Fruit fly (Drosophila melanogaster) whole organism, prepupa: ENCODE data around the gene ctrip.

Experiments used
- Blimp-1 ChIP-seq: fragments of 200-800 bp; sonication (Bioruptor generic); optimal IDR thresholded peaks from 3 replicates; lab custom pipeline; 2017; ENCODE audit warnings: missing biosample characterization, missing genetic modification characterization, mild to moderate bottlenecking, moderate library complexity, missing genetic modification reagents
- CG10631 ChIP-seq: fragments of 200-800 bp; sonication (Bioruptor generic); optimal IDR thresholded peaks from 2 replicates; lab custom pipeline; 2016; ENCODE audit warnings: missing biosample characterization, missing genetic modification characterization
- CG10669 ChIP-seq: fragments of 200-800 bp; sonication (Bioruptor generic); optimal IDR thresholded peaks from 3 replicates; lab custom pipeline; 2018; ENCODE audit warnings: missing biosample characterization, mild to moderate bottlenecking, missing genetic modification characterization, moderate library complexity
- CG11762 ChIP-seq: fragments of 200-800 bp; sonication (Bioruptor generic); optimal IDR thresholded peaks from 3 replicates; lab custom pipeline; 2016; ENCODE audit warnings: missing biosample characterization, missing genetic modification characterization; ENCODE audit not compliant: insufficient read depth
- CG11902 ChIP-seq: fragments of 200-800 bp; sonication (Bioruptor generic); optimal IDR thresholded peaks from 3 replicates; lab custom pipeline; 2016; ENCODE audit warnings: missing biosample characterization, missing genetic modification characterization
- CG16779 ChIP-seq: fragments of 200-800 bp; sonication (Bioruptor generic); optimal IDR thresholded peaks from 3 replicates; lab custom pipeline; 2017; ENCODE audit warnings: missing biosample characterization, mild to moderate bottlenecking, missing genetic modification characterization
- CG3032 ChIP-seq: fragments of 200-800 bp; optimal IDR thresholded peaks from 2 replicates; lab custom pipeline; 2019; ENCODE audit warnings: missing biosample characterization, mild to moderate bottlenecking, missing genetic modification characterization, moderate library complexity
- CG31627 ChIP-seq: fragments of 200-800 bp; sonication (Bioruptor generic); optimal IDR thresholded peaks from 3 replicates; lab custom pipeline; 2016; ENCODE audit warnings: missing biosample characterization, missing genetic modification characterization
- CG32006 ChIP-seq: fragments of 200-800 bp; sonication (Bioruptor generic); optimal IDR thresholded peaks from 3 replicates; lab custom pipeline; 2017; ENCODE audit warnings: missing biosample characterization, mild to moderate bottlenecking, missing genetic modification characterization
- CG34406 ChIP-seq: fragments of 200-800 bp; sonication (Bioruptor generic); optimal IDR thresholded peaks from 3 replicates; lab custom pipeline; 2016; ENCODE audit warnings: missing biosample characterization, missing genetic modification characterization
- CG3919 ChIP-seq: fragments of 200-800 bp; sonication (Bioruptor generic); optimal IDR thresholded peaks from 3 replicates; lab custom pipeline; 2016; ENCODE audit warnings: missing biosample characterization, missing genetic modification characterization
- CG6163 ChIP-seq: fragments of 200-800 bp; sonication (Bioruptor generic); IDR thresholded peaks from 3 replicates; pipeline ENCODE4 v1.3.6; 2022; ENCODE audit warnings: missing biosample characterization, missing genetic modification characterization
- CG6276 ChIP-seq: fragments of 200-800 bp; sonication (Bioruptor generic); optimal IDR thresholded peaks from 2 replicates; lab custom pipeline; 2017; ENCODE audit warnings: missing biosample characterization, mild to moderate bottlenecking, missing genetic modification characterization
- CG6792 ChIP-seq: fragments of 200-800 bp; sonication (Bioruptor generic); optimal IDR thresholded peaks from 3 replicates; lab custom pipeline; 2016; ENCODE audit warnings: missing biosample characterization, missing genetic modification characterization
- CG6808 ChIP-seq: fragments of 200-800 bp; sonication (Bioruptor generic); optimal IDR thresholded peaks from 3 replicates; lab custom pipeline; 2017; ENCODE audit warnings: missing biosample characterization, missing genetic modification characterization, mild to moderate bottlenecking, moderate library complexity, missing genetic modification reagents
- CG7368 ChIP-seq: fragments of 200-800 bp; sonication (Bioruptor generic); optimal IDR thresholded peaks from 3 replicates; lab custom pipeline; 2016; ENCODE audit warnings: missing biosample characterization, missing genetic modification characterization
- CG8119 ChIP-seq: fragments of 200-800 bp; sonication (Bioruptor generic); IDR thresholded peaks from 3 replicates; pipeline ENCODE4 v1.3.6; 2022; ENCODE audit warnings: missing biosample characterization, missing genetic modification characterization
- CG8632 ChIP-seq: fragments of 200-800 bp; sonication (Bioruptor generic); optimal IDR thresholded peaks from 3 replicates; lab custom pipeline; 2016; ENCODE audit warnings: missing biosample characterization, missing genetic modification characterization
- CG9139 ChIP-seq: fragments of 200-800 bp; sonication (Bioruptor generic); optimal IDR thresholded peaks from 3 replicates; lab custom pipeline; 2017; ENCODE audit warnings: missing biosample characterization, mild to moderate bottlenecking, missing genetic modification characterization
- Eip75B ChIP-seq: fragments of 200-800 bp; sonication (Bioruptor generic); optimal IDR thresholded peaks from 3 replicates; lab custom pipeline; 2016; ENCODE audit warnings: missing biosample characterization, missing genetic modification characterization
- Eip78C ChIP-seq: fragments of 200-800 bp; sonication (Bioruptor generic); peaks from one replicate; lab custom pipeline; 2016; ENCODE audit warnings: missing biosample characterization, missing genetic modification characterization
- Ets21C ChIP-seq: fragments of 200-800 bp; sonication (Bioruptor generic); optimal IDR thresholded peaks from 3 replicates; lab custom pipeline; 2016; ENCODE audit warnings: missing biosample characterization, missing genetic modification characterization
- Ets96B ChIP-seq: fragments of 200-800 bp; optimal IDR thresholded peaks from 2 replicates; lab custom pipeline; 2019; ENCODE audit warnings: missing biosample characterization, mild to moderate bottlenecking, missing genetic modification characterization, moderate library complexity
- Gug ChIP-seq: fragments of 200-800 bp; sonication (Bioruptor generic); IDR thresholded peaks from 2 replicates; pipeline ENCODE4 v1.3.6; 2022; ENCODE audit warnings: missing biosample characterization, missing genetic modification characterization
- Hr39 ChIP-seq: fragments of 200-800 bp; sonication (Bioruptor generic); optimal IDR thresholded peaks from 2 replicates; lab custom pipeline; 2016; ENCODE audit warnings: missing biosample characterization, missing genetic modification characterization
- Hr4 ChIP-seq: fragments of 200-800 bp; sonication (Bioruptor generic); optimal IDR thresholded peaks from 3 replicates; lab custom pipeline; 2016; ENCODE audit warnings: missing biosample characterization, missing genetic modification characterization
- Lpt ChIP-seq: fragments of 200-800 bp; sonication (Bioruptor generic); optimal IDR thresholded peaks from 3 replicates; lab custom pipeline; 2016; ENCODE audit warnings: missing biosample characterization, missing genetic modification characterization
- Met ChIP-seq: fragments of 200-800 bp; sonication (Bioruptor generic); optimal IDR thresholded peaks from 3 replicates; lab custom pipeline; 2016; ENCODE audit warnings: missing biosample characterization, missing genetic modification characterization
- OdsH ChIP-seq: fragments of 200-800 bp; sonication (Bioruptor generic); optimal IDR thresholded peaks from 3 replicates; lab custom pipeline; 2016; ENCODE audit warnings: missing biosample characterization, missing genetic modification characterization
- Smox ChIP-seq: fragments of 200-800 bp; sonication (Bioruptor generic); optimal IDR thresholded peaks from 3 replicates; lab custom pipeline; 2016; ENCODE audit warnings: missing biosample characterization, missing genetic modification characterization
- Sox15 ChIP-seq: fragments of 200-800 bp; sonication (Bioruptor generic); optimal IDR thresholded peaks from 3 replicates; lab custom pipeline; 2016; ENCODE audit warnings: missing biosample characterization, missing genetic modification characterization
- cyc ChIP-seq: fragments of 200-800 bp; sonication (Bioruptor generic); optimal IDR thresholded peaks from 3 replicates; lab custom pipeline; 2016; ENCODE audit warnings: missing biosample characterization, missing genetic modification characterization
- dac ChIP-seq: fragments of 200-800 bp; sonication (Bioruptor generic); optimal IDR thresholded peaks from 2 replicates; lab custom pipeline; 2017; ENCODE audit warnings: missing biosample characterization, mild to moderate bottlenecking, missing genetic modification characterization
- dsx ChIP-seq: fragments of 200-800 bp; optimal IDR thresholded peaks from 3 replicates; lab custom pipeline; 2019; ENCODE audit warnings: missing biosample characterization, mild to moderate bottlenecking, missing genetic modification characterization, moderate library complexity; ENCODE audit not compliant: poor library complexity, severe bottlenecking
- fd59A ChIP-seq: fragments of 200-800 bp; sonication (Bioruptor generic); optimal IDR thresholded peaks from 2 replicates; lab custom pipeline; 2017; ENCODE audit warnings: missing biosample characterization, mild to moderate bottlenecking, missing genetic modification characterization, missing genetic modification reagents
- fd85E ChIP-seq: fragments of 200-800 bp; sonication (Bioruptor generic); optimal IDR thresholded peaks from 3 replicates; lab custom pipeline; 2016; ENCODE audit warnings: missing biosample characterization, missing genetic modification characterization
- fkh ChIP-seq: fragments of 200-800 bp; sonication (Bioruptor generic); optimal IDR thresholded peaks from 3 replicates; lab custom pipeline; 2017; ENCODE audit warnings: missing biosample characterization, mild to moderate bottlenecking, missing genetic modification characterization, moderate library complexity
- lz ChIP-seq: fragments of 200-800 bp; sonication (Bioruptor generic); optimal IDR thresholded peaks from 3 replicates; lab custom pipeline; 2016; ENCODE audit warnings: missing biosample characterization, missing genetic modification characterization
- net ChIP-seq: fragments of 200-800 bp; sonication (Bioruptor generic); optimal IDR thresholded peaks from 3 replicates; lab custom pipeline; 2016; ENCODE audit warnings: missing biosample characterization, missing genetic modification characterization
- pdm3 ChIP-seq: fragments of 200-800 bp; sonication (Bioruptor generic); optimal IDR thresholded peaks from 3 replicates; lab custom pipeline; 2016; ENCODE audit warnings: missing biosample characterization, missing genetic modification characterization
- salr ChIP-seq, 2 experiments: fragments of 200-800 bp; sonication (Bioruptor generic); optimal IDR thresholded peaks; 3 replicates each; lab custom pipeline; 2016 to 2018; ENCODE audit warnings: missing biosample characterization in 2 of 2, missing genetic modification characterization in 2 of 2, mild to moderate bottlenecking in 1 of 2
- spab ChIP-seq: fragments of 200-800 bp; sonication (Bioruptor generic); optimal IDR thresholded peaks from 2 replicates; lab custom pipeline; 2017; ENCODE audit warnings: missing biosample characterization, mild to moderate bottlenecking, missing genetic modification characterization, missing genetic modification reagents
- svp ChIP-seq: fragments of 200-800 bp; sonication (Bioruptor generic); peaks from one replicate; lab custom pipeline; 2016; ENCODE audit warnings: missing biosample characterization, missing genetic modification characterization
- topi ChIP-seq: fragments of 200-800 bp; sonication (Bioruptor generic); optimal IDR thresholded peaks from 3 replicates; lab custom pipeline; 2016; ENCODE audit warnings: missing biosample characterization, missing genetic modification characterization
- vri ChIP-seq: fragments of 200-800 bp; sonication (Bioruptor generic); optimal IDR thresholded peaks from 3 replicates; lab custom pipeline; 2016; ENCODE audit warnings: missing biosample characterization, mild to moderate bottlenecking, missing genetic modification characterization

ctrip gene

dm6 chr3R:4740592-4741500 is 71.0 kb downstream of the ctrip start (continued):
- TF ChIP-seq Hr39 (GFP tag; lab: Kevin White, UChicago) (no peak), CG11902 (no peak), CG3919 (GFP tag; lab: Kevin White, UChicago) (peak; percentile 10), CG8632 (GFP tag; lab: Kevin White, UChicago) (peak; percentile 9), CG3032 (tag; lab: Kevin White, UChicago) (peak; percentile 33), topi (GFP tag; lab: Kevin White, UChicago) (no peak), vri (GFP tag; lab: Kevin White, UChicago) (no peak), fkh (GFP tag; lab: Kevin White, UChicago) (no peak), Lpt (GFP tag; lab: Kevin White, UChicago) (peak; percentile 77), fd59A (GFP tag; lab: Kevin White, UChicago) (no peak)

- TF ChIP-seq CG6276 (GFP tag; lab: Kevin White, UChicago) = peak; percentile 92
- peak; percentile 76 for TF ChIP-seq CG6808
- TF ChIP-seq Hr39 (GFP tag; lab: Kevin White, UChicago) = peak; percentile 87
- TF ChIP-seq CG10669 (GFP tag; lab: Kevin White, UChicago) = peak; percentile 70
- peak; percentile 47 for TF ChIP-seq dsx (GFP tag; lab: Kevin White, UChicago)
- peak; percentile 89 for TF ChIP-seq Eip75B (GFP tag; lab: Kevin White, UChicago)
- peak; percentile 74 for TF ChIP-seq CG3032 (tag; lab: Kevin White, UChicago)
- TF ChIP-seq lz (GFP tag; lab: Kevin White, UChicago) = peak; percentile 88
- peak; percentile 85 for TF ChIP-seq CG8632 (GFP tag; lab: Kevin White, UChicago)
- TF ChIP-seq CG10631 (GFP tag; lab: Kevin White, UChicago) = peak; percentile 91
- TF ChIP-seq CG6163 = no peak
- peak; percentile 82 for TF ChIP-seq dac (GFP tag; lab: Kevin White, UChicago)
- peak; percentile 90 for TF ChIP-seq CG6792 (GFP tag; lab: Kevin White, UChicago)
- TF ChIP-seq OdsH = peak; percentile 91
- TF ChIP-seq Eip78C (GFP tag; lab: Kevin White, UChicago) = peak; percentile 98
- TF ChIP-seq fd85E (GFP tag; lab: Kevin White, UChicago) = peak; percentile 54
- peak; percentile 59 for TF ChIP-seq CG7368 (GFP tag; lab: Kevin White, UChicago)
- TF ChIP-seq CG8119 (GFP tag; lab: Robert Waterston, UW) = no peak
- TF ChIP-seq Gug (GFP tag; lab: Robert Waterston, UW) = no peak
- TF ChIP-seq Hr4 (GFP tag; lab: Kevin White, UChicago) = peak; percentile 95
- TF ChIP-seq CG9139 (GFP tag; lab: Kevin White, UChicago) = peak; percentile 63
- peak; percentile 79 for TF ChIP-seq CG34406
- TF ChIP-seq spab (GFP tag; lab: Kevin White, UChicago) = peak; percentile 70
- TF ChIP-seq CG32006 (GFP tag; lab: Kevin White, UChicago) = peak; percentile 98
- TF ChIP-seq Ets96B (tag; lab: Kevin White, UChicago) = peak; percentile 77
- TF ChIP-seq CG16779 (tag; lab: Kevin White, UChicago) = peak; percentile 40
- TF ChIP-seq pdm3 (GFP tag; lab: Kevin White, UChicago) = peak; percentile 93
- TF ChIP-seq salr (GFP tag; optimal IDR thresholded peaks at IDR 0.05; lab: Kevin White, UChicago) = peak; percentile 5 to 98
- TF ChIP-seq Sox15 (GFP tag; lab: Kevin White, UChicago) = peak; percentile 81
- peak; percentile 77 for TF ChIP-seq Ets21C (GFP tag; lab: Kevin White, UChicago)
- peak; percentile 86 for TF ChIP-seq Smox (GFP tag; lab: Kevin White, UChicago)
- TF ChIP-seq Blimp-1 (GFP tag; lab: Kevin White, UChicago) = peak; percentile 48
- TF ChIP-seq cyc = peak; percentile 82
- peak; percentile 78 for TF ChIP-seq CG11762 (GFP tag; lab: Kevin White, UChicago)
- TF ChIP-seq CG31627 = peak; percentile 86
- TF ChIP-seq Lpt (GFP tag; lab: Kevin White, UChicago) = peak; percentile 78
- TF ChIP-seq fkh (GFP tag; lab: Kevin White, UChicago) = peak; percentile 83
- TF ChIP-seq Met (GFP tag; lab: Kevin White, UChicago) = peak; percentile 90
- peak; percentile 94 for TF ChIP-seq svp
- TF ChIP-seq net = peak; percentile 92
Observed at dm6 chr3R:4739492-4740431, 72.1 kb downstream of the ctrip start.
